Worm (Caenorhabditis elegans) whole organism, L1 larva: ENCODE measurements around the gene cyn-17.

Source experiments
- fos-1 ChIP-seq: fragments of 150-350 bp; optimal IDR thresholded peaks from 2 replicates; lab custom pipeline; 2014; ENCODE audit warnings: missing biosample characterization, missing genetic modification characterization
- lin-15B ChIP-seq: fragments of 150-350 bp; sonication (generic microtip); optimal IDR thresholded peaks from 3 replicates; lab custom pipeline; 2014; ENCODE audit warnings: missing biosample characterization, missing genetic modification characterization
- lin-39 ChIP-seq: fragments of 150-350 bp; optimal IDR thresholded peaks from 2 replicates; lab custom pipeline; 2014; ENCODE audit warnings: missing biosample characterization, missing genetic modification reagents, missing genetic modification characterization
- lir-3 ChIP-seq: sonication (generic microtip); optimal IDR thresholded peaks from 2 replicates; lab custom pipeline; 2016; ENCODE audit warnings: mild to moderate bottlenecking, missing genetic modification characterization, moderate library complexity, missing compliant biosample characterization; ENCODE audit not compliant: poor library complexity
- mef-2 ChIP-seq: fragments of 150-350 bp; optimal IDR thresholded peaks from 2 replicates; lab custom pipeline; 2014; ENCODE audit warnings: missing biosample characterization, missing genetic modification characterization
- swsn-7 ChIP-seq: sonication (generic microtip); optimal IDR thresholded peaks from 2 replicates; lab custom pipeline; 2016; ENCODE audit warnings: missing genetic modification characterization, missing compliant biosample characterization
- unc-62 ChIP-seq: fragments of 150-350 bp; optimal IDR thresholded peaks from 2 replicates; lab custom pipeline; 2014; ENCODE audit warnings: missing biosample characterization, missing genetic modification reagents, missing genetic modification characterization
- vab-15 ChIP-seq: sonication (generic microtip); optimal IDR thresholded peaks from 2 replicates; lab custom pipeline; 2017; ENCODE audit warnings: missing genotype, mild to moderate bottlenecking, missing genetic modification characterization, missing compliant biosample characterization

ce11 chrV:5835397-5835796 is 35.9 kb downstream of the cyn-17 start:
- TF ChIP-seq lin-39 (tag; lab: Kevin White, UChicago) = no peak
- no peak for TF ChIP-seq fos-1 (tag; lab: Kevin White, UChicago)
- TF ChIP-seq vab-15 (tag; lab: Kevin White, UChicago) = no peak
- no peak for TF ChIP-seq swsn-7 (tag; lab: Kevin White, UChicago)
- TF ChIP-seq lin-15B = no peak
- no peak for TF ChIP-seq mef-2 (tag; lab: Kevin White, UChicago)
- TF ChIP-seq unc-62 (GFP tag; lab: Kevin White, UChicago) = no peak
- no peak for TF ChIP-seq lir-3
